Fruit fly (Drosophila melanogaster) whole organism, prepupa: ENCODE data around the gene Bet1.

Experiments used
- Blimp-1 ChIP-seq: fragments of 200-800 bp; sonication (Bioruptor generic); optimal IDR thresholded peaks from 3 replicates; lab custom pipeline; 2017; ENCODE audit warnings: missing biosample characterization, missing genetic modification characterization, mild to moderate bottlenecking, moderate library complexity, missing genetic modification reagents
- CG16779 ChIP-seq: fragments of 200-800 bp; sonication (Bioruptor generic); optimal IDR thresholded peaks from 3 replicates; lab custom pipeline; 2017; ENCODE audit warnings: missing biosample characterization, mild to moderate bottlenecking, missing genetic modification characterization
- Gug ChIP-seq: fragments of 200-800 bp; sonication (Bioruptor generic); IDR thresholded peaks from 2 replicates; pipeline ENCODE4 v1.3.6; 2022; ENCODE audit warnings: missing biosample characterization, missing genetic modification characterization
- Hr39 ChIP-seq: fragments of 200-800 bp; sonication (Bioruptor generic); optimal IDR thresholded peaks from 2 replicates; lab custom pipeline; 2016; ENCODE audit warnings: missing biosample characterization, missing genetic modification characterization
- Hr4 ChIP-seq: fragments of 200-800 bp; sonication (Bioruptor generic); optimal IDR thresholded peaks from 3 replicates; lab custom pipeline; 2016; ENCODE audit warnings: missing biosample characterization, missing genetic modification characterization
- Lpt ChIP-seq: fragments of 200-800 bp; sonication (Bioruptor generic); optimal IDR thresholded peaks from 3 replicates; lab custom pipeline; 2016; ENCODE audit warnings: missing biosample characterization, missing genetic modification characterization
- OdsH ChIP-seq: fragments of 200-800 bp; sonication (Bioruptor generic); optimal IDR thresholded peaks from 3 replicates; lab custom pipeline; 2016; ENCODE audit warnings: missing biosample characterization, missing genetic modification characterization
- Sox102F ChIP-seq: fragments of 200-800 bp; sonication (Bioruptor generic); optimal IDR thresholded peaks from 2 replicates; lab custom pipeline; 2016; ENCODE audit warnings: missing biosample characterization, mild to moderate bottlenecking, missing genetic modification characterization
- Sox15 ChIP-seq: fragments of 200-800 bp; sonication (Bioruptor generic); optimal IDR thresholded peaks from 3 replicates; lab custom pipeline; 2016; ENCODE audit warnings: missing biosample characterization, missing genetic modification characterization
- dac ChIP-seq: fragments of 200-800 bp; sonication (Bioruptor generic); optimal IDR thresholded peaks from 2 replicates; lab custom pipeline; 2017; ENCODE audit warnings: missing biosample characterization, mild to moderate bottlenecking, missing genetic modification characterization
- salr ChIP-seq, 2 experiments: fragments of 200-800 bp; sonication (Bioruptor generic); optimal IDR thresholded peaks; 3 replicates each; lab custom pipeline; 2016 to 2018; ENCODE audit warnings: missing biosample characterization in 2 of 2, missing genetic modification characterization in 2 of 2, mild to moderate bottlenecking in 1 of 2
- vri ChIP-seq: fragments of 200-800 bp; sonication (Bioruptor generic); optimal IDR thresholded peaks from 3 replicates; lab custom pipeline; 2016; ENCODE audit warnings: missing biosample characterization, mild to moderate bottlenecking, missing genetic modification characterization

- TF ChIP-seq Gug (GFP tag; lab: Robert Waterston, UW): no peak
- TF ChIP-seq OdsH (GFP tag; lab: Kevin White, UChicago): no peak
- no peak for TF ChIP-seq Hr39 (GFP tag; lab: Kevin White, UChicago)
- no peak for TF ChIP-seq Sox15 (GFP tag; lab: Kevin White, UChicago)
- TF ChIP-seq Sox102F (GFP tag; lab: Kevin White, UChicago): no peak
- no peak for TF ChIP-seq Lpt (GFP tag; lab: Kevin White, UChicago)
- TF ChIP-seq CG16779: no peak
- no peak for TF ChIP-seq Blimp-1
- TF ChIP-seq dac (GFP tag; lab: Kevin White, UChicago): no peak
- TF ChIP-seq vri: no peak
- TF ChIP-seq Hr4 (GFP tag; lab: Kevin White, UChicago): no peak
- no peak for TF ChIP-seq salr (GFP tag; optimal IDR thresholded peaks at IDR 0.05; lab: Kevin White, UChicago)
Observed at dm6 chr3L:19231608-19232007, 29.6 kb upstream of the Bet1 start.
